Fruit fly (Drosophila melanogaster) whole organism, embryonic: ENCODE measurements around the gene Nepl14.
A peak's percentile ranks its signal among the peaks of the same experiment; 100 is the strongest.

Experiments used
- Adf1 ChIP-seq: fragments of 200-800 bp; sonication (Bioruptor generic); IDR thresholded peaks from 2 replicates; pipeline ENCODE4 v1.3.6; 2022; ENCODE audit warnings: missing biosample characterization, missing genetic modification characterization
- Aef1 ChIP-seq: fragments of 200-800 bp; sonication (Bioruptor generic); IDR thresholded peaks from 3 replicates; pipeline ENCODE4 v1.3.6; 2022; ENCODE audit warnings: missing biosample characterization, missing genetic modification characterization
- C15 ChIP-seq: fragments of 200-800 bp; sonication (Bioruptor generic); IDR thresholded peaks from 3 replicates; pipeline ENCODE4 v1.3.6; 2022; ENCODE audit warnings: missing biosample characterization, missing genetic modification characterization
- CG10321 ChIP-seq: fragments of 200-800 bp; sonication (Bioruptor generic); IDR thresholded peaks from 2 replicates; pipeline ENCODE4 v1.3.6; 2022; ENCODE audit warnings: missing biosample characterization, missing genetic modification characterization
- CG11093 ChIP-seq: fragments of 200-800 bp; sonication (Bioruptor generic); IDR thresholded peaks from 3 replicates; pipeline ENCODE4 v1.3.6; 2022; ENCODE audit warnings: missing biosample characterization, missing genetic modification characterization
- CG1233 ChIP-seq: fragments of 200-800 bp; sonication (Bioruptor generic); optimal IDR thresholded peaks from 4 replicates; lab custom pipeline; 2018; ENCODE audit warnings: missing biosample characterization, mild to moderate bottlenecking, missing genetic modification characterization
- CG12744 ChIP-seq: fragments of 200-800 bp; sonication (Bioruptor generic); optimal IDR thresholded peaks from 2 replicates; lab custom pipeline; 2016; ENCODE audit warnings: missing biosample characterization, missing genetic modification characterization
- CG12942 ChIP-seq: fragments of 200-800 bp; sonication (Bioruptor generic); optimal IDR thresholded peaks from 3 replicates; lab custom pipeline; 2016; ENCODE audit warnings: missing biosample characterization, missing genetic modification characterization
- CG13123 ChIP-seq: fragments of 200-800 bp; sonication (Bioruptor generic); optimal IDR thresholded peaks from 2 replicates; lab custom pipeline; 2016; ENCODE audit warnings: missing biosample characterization, missing genetic modification characterization
- CG14050 ChIP-seq: fragments of 200-800 bp; sonication (Bioruptor generic); IDR thresholded peaks from 3 replicates; pipeline ENCODE4 v1.3.6; 2022; ENCODE audit warnings: missing biosample characterization, missing genetic modification characterization
- CG17328 ChIP-seq: fragments of 200-800 bp; sonication (Bioruptor generic); IDR thresholded peaks from 2 replicates; pipeline ENCODE4 v1.3.6; 2022; ENCODE audit warnings: missing biosample characterization, missing genetic modification characterization
- CG17568 ChIP-seq: fragments of 200-800 bp; sonication (Bioruptor generic); optimal IDR thresholded peaks from 2 replicates; lab custom pipeline; 2018; ENCODE audit warnings: missing biosample characterization, mild to moderate bottlenecking, missing genetic modification characterization, moderate library complexity
- CG2116 ChIP-seq: fragments of 200-800 bp; sonication (Bioruptor generic); optimal IDR thresholded peaks from 3 replicates; lab custom pipeline; 2018; ENCODE audit warnings: missing biosample characterization, mild to moderate bottlenecking, missing genetic modification characterization
- CG2120 ChIP-seq: fragments of 200-800 bp; sonication (Bioruptor generic); optimal IDR thresholded peaks from 3 replicates; lab custom pipeline; 2016; ENCODE audit warnings: missing biosample characterization, missing genetic modification characterization
- CG32532 ChIP-seq: fragments of 200-800 bp; sonication (Bioruptor generic); IDR thresholded peaks from 2 replicates; pipeline ENCODE4 v1.3.6; 2022; ENCODE audit warnings: missing biosample characterization, missing genetic modification characterization
- CG32772 ChIP-seq: fragments of 200-800 bp; sonication (Bioruptor generic); IDR thresholded peaks from 2 replicates; pipeline ENCODE4 v1.3.6; 2022; ENCODE audit warnings: missing biosample characterization, missing genetic modification characterization
- CG4360 ChIP-seq: fragments of 200-800 bp; sonication (Bioruptor generic); IDR thresholded peaks from 2 replicates; pipeline ENCODE4 v1.3.6; 2022; ENCODE audit warnings: missing biosample characterization, missing genetic modification characterization
- CG8281 ChIP-seq: fragments of 200-800 bp; sonication (Bioruptor generic); optimal IDR thresholded peaks from 2 replicates; lab custom pipeline; 2018; ENCODE audit warnings: missing biosample characterization, mild to moderate bottlenecking, missing genetic modification characterization, moderate library complexity
- CG9932 ChIP-seq: fragments of 200-800 bp; sonication (Bioruptor generic); IDR thresholded peaks from 2 replicates; pipeline ENCODE4 v1.3.6; 2022; ENCODE audit warnings: missing biosample characterization, missing genetic modification characterization
- Camta ChIP-seq: fragments of 200-800 bp; sonication (Bioruptor generic); optimal IDR thresholded peaks from 2 replicates; lab custom pipeline; 2016; ENCODE audit warnings: missing biosample characterization, missing genetic modification characterization
- Dip2 ChIP-seq: fragments of 200-800 bp; sonication (Bioruptor generic); IDR thresholded peaks from 2 replicates; pipeline ENCODE4 v1.3.6; 2022; ENCODE audit warnings: missing biosample characterization, missing genetic modification characterization
- E2f2 ChIP-seq: fragments of 200-800 bp; sonication (Bioruptor generic); IDR thresholded peaks from 2 replicates; pipeline ENCODE4 v1.3.6; 2022; ENCODE audit warnings: missing biosample characterization, missing genetic modification characterization
- Ets97D ChIP-seq: fragments of 200-800 bp; sonication (Bioruptor generic); optimal IDR thresholded peaks from 3 replicates; lab custom pipeline; 2016; ENCODE audit warnings: missing biosample characterization, missing genetic modification characterization
- Fer1 ChIP-seq: fragments of 200-800 bp; sonication (Bioruptor generic); optimal IDR thresholded peaks from 2 replicates; lab custom pipeline; 2017; ENCODE audit warnings: missing biosample characterization, mild to moderate bottlenecking, missing genetic modification characterization
- Fer3 ChIP-seq: fragments of 200-800 bp; sonication (Bioruptor generic); optimal IDR thresholded peaks from 2 replicates; lab custom pipeline; 2018; ENCODE audit warnings: missing biosample characterization, mild to moderate bottlenecking, missing genetic modification characterization, moderate library complexity
- HLH3B ChIP-seq: fragments of 200-800 bp; sonication (Bioruptor generic); IDR thresholded peaks from 2 replicates; pipeline ENCODE4 v1.3.6; 2022; ENCODE audit warnings: missing biosample characterization, missing genetic modification characterization
- Hmx ChIP-seq: fragments of 200-800 bp; sonication (Bioruptor generic); optimal IDR thresholded peaks from 2 replicates; lab custom pipeline; 2016; ENCODE audit warnings: missing biosample characterization, missing genetic modification characterization
- Hr78 ChIP-seq, 2 experiments: fragments of 200-800 bp in 1 of 2; fragments of >200 bp in 1 of 2; sonication (Bioruptor generic) in 1 of 2; optimal IDR thresholded peaks; 2 replicates each; lab custom pipeline; 2017 to 2019; ENCODE audit warnings: missing biosample characterization in 2 of 2, missing genetic modification characterization in 2 of 2, mild to moderate bottlenecking in 1 of 2, moderate library complexity in 1 of 2
- Lim3 ChIP-seq: fragments of 200-800 bp; sonication (Bioruptor generic); IDR thresholded peaks from 2 replicates; pipeline ENCODE4 v1.3.6; 2022; ENCODE audit warnings: missing biosample characterization, missing genetic modification characterization
- MESR4 ChIP-seq: fragments of 200-800 bp; sonication (Bioruptor generic); optimal IDR thresholded peaks from 2 replicates; lab custom pipeline; 2018; ENCODE audit warnings: missing biosample characterization, mild to moderate bottlenecking, missing genetic modification characterization, moderate library complexity
- MTF-1 ChIP-seq: fragments of 200-800 bp; sonication (Bioruptor generic); optimal IDR thresholded peaks from 2 replicates; lab custom pipeline; 2018; ENCODE audit warnings: missing biosample characterization, mild to moderate bottlenecking, missing genetic modification characterization, borderline replicate concordance
- Max ChIP-seq: fragments of 200-800 bp; sonication (Bioruptor generic); optimal IDR thresholded peaks from 2 replicates; lab custom pipeline; 2016; ENCODE audit warnings: missing biosample characterization, mild to moderate bottlenecking, missing genetic modification characterization
- Optix ChIP-seq: fragments of 200-800 bp; sonication (Bioruptor generic); IDR thresholded peaks from 3 replicates; pipeline ENCODE4 v1.3.6; 2022; ENCODE audit warnings: missing biosample characterization, missing genetic modification characterization
- Spps ChIP-seq: fragments of 200-800 bp; sonication (Bioruptor generic); optimal IDR thresholded peaks from 2 replicates; lab custom pipeline; 2018; ENCODE audit warnings: missing biosample characterization, mild to moderate bottlenecking, missing genetic modification characterization
- Taf1 ChIP-seq: fragments of 200-800 bp; sonication (Bioruptor generic); IDR thresholded peaks from 2 replicates; pipeline ENCODE4 v1.3.6; 2022; ENCODE audit warnings: missing biosample characterization, missing genetic modification characterization
- abd-A ChIP-seq: fragments of 200-800 bp; sonication (Bioruptor generic); optimal IDR thresholded peaks from 3 replicates; lab custom pipeline; 2019; ENCODE audit warnings: missing biosample characterization, mild to moderate bottlenecking, missing genetic modification characterization, moderate library complexity
- az2 ChIP-seq: fragments of 200-800 bp; sonication (Bioruptor generic); optimal IDR thresholded peaks from 3 replicates; lab custom pipeline; 2016; ENCODE audit warnings: missing biosample characterization, missing genetic modification characterization
- chn ChIP-seq: fragments of 200-800 bp; sonication (Bioruptor generic); optimal IDR thresholded peaks from 2 replicates; lab custom pipeline; 2016; ENCODE audit warnings: missing biosample characterization, missing genetic modification characterization
- ci ChIP-seq: fragments of 200-800 bp; sonication (Bioruptor generic); IDR thresholded peaks from 3 replicates; pipeline ENCODE4 v1.3.6; 2022; ENCODE audit warnings: missing biosample characterization, missing genetic modification characterization
- esg ChIP-seq: fragments of 200-800 bp; sonication (Bioruptor generic); conservative IDR thresholded peaks from 2 replicates; pipeline ENCODE4 v1.3.6; 2022; ENCODE audit warnings: missing biosample characterization, missing genetic modification characterization
- exex ChIP-seq: fragments of 200-800 bp; sonication (Bioruptor generic); optimal IDR thresholded peaks from 4 replicates; lab custom pipeline; 2018; ENCODE audit warnings: missing biosample characterization, mild to moderate bottlenecking, missing genetic modification characterization, moderate library complexity
- fd3F ChIP-seq: fragments of 200-800 bp; sonication (Bioruptor generic); optimal IDR thresholded peaks from 2 replicates; lab custom pipeline; 2018; ENCODE audit warnings: missing biosample characterization, mild to moderate bottlenecking, missing genetic modification characterization, moderate library complexity
- grau ChIP-seq: fragments of 200-800 bp; optimal IDR thresholded peaks from 3 replicates; lab custom pipeline; 2019; ENCODE audit warnings: missing biosample characterization, mild to moderate bottlenecking, missing genetic modification characterization, moderate library complexity
- inv ChIP-seq: fragments of 200-800 bp; sonication (Bioruptor generic); IDR thresholded peaks from 2 replicates; pipeline ENCODE4 v1.3.6; 2022; ENCODE audit warnings: missing biosample characterization, missing genetic modification characterization; ENCODE audit not compliant: partially characterized antibody
- kay ChIP-seq: fragments of 200-800 bp; sonication (Bioruptor generic); optimal IDR thresholded peaks from 2 replicates; lab custom pipeline; 2016; ENCODE audit warnings: missing biosample characterization, missing genetic modification characterization
- ken ChIP-seq: fragments of 200-800 bp; sonication (Bioruptor generic); IDR thresholded peaks from 3 replicates; pipeline ENCODE4 v1.3.6; 2022; ENCODE audit warnings: missing biosample characterization, missing genetic modification characterization
- nerfin-2 ChIP-seq: fragments of 200-800 bp; sonication (Bioruptor generic); IDR thresholded peaks from 2 replicates; pipeline ENCODE4 v1.3.6; 2022; ENCODE audit warnings: missing biosample characterization, missing genetic modification characterization; ENCODE audit not compliant: partially characterized antibody
- pho ChIP-seq: fragments of 200-800 bp; sonication (Bioruptor generic); optimal IDR thresholded peaks from 2 replicates; lab custom pipeline; 2016; ENCODE audit warnings: missing biosample characterization, missing genetic modification characterization
- pzg ChIP-seq: fragments of 200-800 bp; sonication (Bioruptor generic); optimal IDR thresholded peaks from 3 replicates; lab custom pipeline; 2018; ENCODE audit warnings: missing biosample characterization, mild to moderate bottlenecking, missing genetic modification characterization, moderate library complexity
- sima ChIP-seq: fragments of 200-800 bp; sonication (Bioruptor generic); optimal IDR thresholded peaks from 2 replicates; lab custom pipeline; 2016; ENCODE audit warnings: missing biosample characterization, missing genetic modification characterization
- tio ChIP-seq: fragments of 200-800 bp; sonication (Bioruptor generic); optimal IDR thresholded peaks from 2 replicates; lab custom pipeline; 2017; ENCODE audit warnings: missing biosample characterization, missing genetic modification characterization, inconsistent platforms

Nepl14 gene

dm6 chr3R:22726771-22727455 is 36.6 kb downstream of the Nepl14 start, which contains the start of gene CG45049 (continued):
- TF ChIP-seq grau (tag; lab: Kevin White, UChicago) (no peak), C15 (no peak), Aef1 (GFP tag; lab: Robert Waterston, UW) (peak; percentile 29; the same call in 2 of the 3 replicates), tio (GFP tag; lab: Kevin White, UChicago) (no peak), CG8281 (tag; lab: Kevin White, UChicago) (no peak), Hr78 (GFP tag; optimal IDR thresholded peaks at IDR 0.05; lab: Kevin White, UChicago) (no peak), exex (no peak), Hmx (GFP tag; lab: Kevin White, UChicago) (no peak), Lim3 (GFP tag; lab: Robert Waterston, UW) (no peak), HLH3B (GFP tag; lab: Robert Waterston, UW) (no peak), E2f2 (GFP tag; lab: Robert Waterston, UW) (no peak), inv (GFP tag; lab: Robert Waterston, UW) (peak; percentile 89), sima (GFP tag; lab: Kevin White, UChicago) (no peak), CG2116 (GFP tag; lab: Kevin White, UChicago) (no peak), CG13123 (GFP tag; lab: Kevin White, UChicago) (no peak), abd-A (tag; lab: Kevin White, UChicago) (no peak), nerfin-2 (GFP tag; lab: Robert Waterston, UW) (peak; percentile 87), pzg (GFP tag; lab: Kevin White, UChicago) (peak; percentile 40), fd3F (GFP tag; lab: Kevin White, UChicago) (no peak), chn (no peak), CG17328 (GFP tag; lab: Robert Waterston, UW) (no peak), Adf1 (GFP tag; lab: Robert Waterston, UW) (no peak), MTF-1 (GFP tag; lab: Kevin White, UChicago) (no peak), Spps (tag; lab: Kevin White, UChicago) (no peak), kay (GFP tag; lab: Kevin White, UChicago) (no peak), Ets97D (peak; percentile 6), CG14050 (GFP tag; lab: Robert Waterston, UW) (no peak), MESR4 (GFP tag; lab: Kevin White, UChicago) (peak; percentile 57), CG10321 (GFP tag; lab: Robert Waterston, UW) (no peak), Max (no peak), CG32532 (no peak), Taf1 (GFP tag; lab: Robert Waterston, UW) (no peak), Fer3 (tag; lab: Kevin White, UChicago) (no peak), CG2120 (no peak), Optix (GFP tag; lab: Robert Waterston, UW) (no peak), Dip2 (no peak), pho (GFP tag; lab: Kevin White, UChicago) (no peak), ken (GFP tag; lab: Robert Waterston, UW) (no peak), Fer1 (GFP tag; lab: Kevin White, UChicago) (no peak), CG1233 (no peak), ci (GFP tag; lab: Robert Waterston, UW) (no peak), az2 (no peak), CG17568 (GFP tag; lab: Kevin White, UChicago) (no peak), esg (GFP tag; lab: Robert Waterston, UW) (no peak), CG11093 (GFP tag; lab: Robert Waterston, UW) (no peak), CG12744 (GFP tag; lab: Kevin White, UChicago) (no peak), Camta (no peak), CG9932 (GFP tag; lab: Robert Waterston, UW) (peak; percentile 65), CG32772 (GFP tag; lab: Robert Waterston, UW) (no peak), CG4360 (GFP tag; lab: Robert Waterston, UW) (peak; percentile 85), CG12942 (no peak)
